Worm (Caenorhabditis elegans): ENCODE results near the gene cpna-4.

The cpna-4 gene

ce11 chrIV:15394544-15395125, 33.3 kb downstream of the cpna-4 start:
- no peak for TF ChIP-seq unc-62 (GFP tag; optimal IDR thresholded peaks at IDR 0.05)

ce11 chrIV:15395260-15395844, 34.0 kb downstream of the cpna-4 start:
- no peak for TF ChIP-seq unc-62 (GFP tag; optimal IDR thresholded peaks at IDR 0.05)

- no peak for TF ChIP-seq unc-62 (GFP tag; optimal IDR thresholded peaks at IDR 0.05)
These were observed 37.3 kb downstream of the cpna-4 start for ce11 chrIV:15398643-15399042.

ce11 chrIV:15399977-15400376, 38.6 kb downstream of the cpna-4 start, which contains the start of gene nhr-5:
TSS of gene nhr-5 (plus strand) at chrIV:15400277.
- TF ChIP-seq unc-62 (GFP tag; optimal IDR thresholded peaks at IDR 0.05) = no peak

- no peak for TF ChIP-seq unc-62 (GFP tag; optimal IDR thresholded peaks at IDR 0.05)
These were observed 41.2 kb downstream of the cpna-4 start for ce11 chrIV:15402565-15402964.

All from whole organism, dauer.